Fruit fly (Drosophila melanogaster) whole organism, adult: ENCODE results near the gene Sptr.
A peak's percentile ranks its signal among the peaks of the same experiment; 100 is the strongest.

Source experiments
- CG11617 ChIP-seq: fragments of 200-800 bp; sonication (Bioruptor generic); optimal IDR thresholded peaks from 2 replicates; lab custom pipeline; 2017; ENCODE audit warnings: mild to moderate bottlenecking, missing biosample characterization, missing genetic modification reagents, missing genetic modification characterization
- CG12768 ChIP-seq: fragments of 200-800 bp; sonication (Bioruptor generic); optimal IDR thresholded peaks from 2 replicates; lab custom pipeline; 2017; ENCODE audit warnings: missing biosample characterization, missing genetic modification characterization, mild to moderate bottlenecking, moderate library complexity, missing genetic modification reagents
- CG14711 ChIP-seq: fragments of 200-800 bp; sonication (Bioruptor generic); optimal IDR thresholded peaks from 2 replicates; lab custom pipeline; 2018; ENCODE audit warnings: missing biosample characterization, mild to moderate bottlenecking, missing genetic modification characterization, moderate library complexity
- CG1620 ChIP-seq: fragments of 200-800 bp; sonication (Bioruptor generic); optimal IDR thresholded peaks from 2 replicates; lab custom pipeline; 2016; ENCODE audit warnings: missing biosample characterization, missing genetic modification characterization
- Hr96 ChIP-seq: fragments of 200-800 bp; sonication (Bioruptor generic); optimal IDR thresholded peaks from 2 replicates; lab custom pipeline; 2016; ENCODE audit warnings: missing biosample characterization, missing genetic modification characterization
- Mnt ChIP-seq: fragments of 200-800 bp; sonication (Bioruptor generic); optimal IDR thresholded peaks from 2 replicates; lab custom pipeline; 2016; ENCODE audit warnings: missing biosample characterization, mild to moderate bottlenecking, missing genetic modification characterization
- bab1 ChIP-seq: fragments of 200-800 bp; sonication (Bioruptor generic); optimal IDR thresholded peaks from 3 replicates; lab custom pipeline; 2019; ENCODE audit warnings: missing biosample characterization, mild to moderate bottlenecking, missing genetic modification characterization, moderate library complexity
- cic ChIP-seq: fragments of 200-800 bp; sonication (Bioruptor generic); optimal IDR thresholded peaks from 2 replicates; lab custom pipeline; 2017; ENCODE audit warnings: missing biosample characterization, mild to moderate bottlenecking, missing genetic modification characterization, moderate library complexity
- kay ChIP-seq: fragments of 200-800 bp; sonication (Bioruptor generic); peaks from one replicate; lab custom pipeline; 2016; ENCODE audit warnings: missing biosample characterization, missing genetic modification characterization, borderline replicate concordance
- ovo ChIP-seq: fragments of 200-800 bp; sonication (Bioruptor generic); optimal IDR thresholded peaks from 2 replicates; lab custom pipeline; 2016; ENCODE audit warnings: missing biosample characterization, missing genetic modification characterization
- toe ChIP-seq: fragments of 200-800 bp; sonication (Bioruptor generic); optimal IDR thresholded peaks from 2 replicates; lab custom pipeline; 2016; ENCODE audit warnings: missing biosample characterization, missing genetic modification characterization

dm6 chrX:8481462-8481861, 17.2 kb upstream of the Sptr start, which contains the start of gene Cp38:
- TF ChIP-seq Hr96 (GFP tag; lab: Kevin White, UChicago) (no peak), CG12768 (GFP tag; lab: Kevin White, UChicago) (no peak), bab1 (GFP tag; lab: Kevin White, UChicago) (peak; percentile 95), cic (GFP tag; lab: Kevin White, UChicago) (no peak), CG11617 (GFP tag; lab: Kevin White, UChicago) (no peak), kay (GFP tag; lab: Kevin White, UChicago) (no peak), CG14711 (tag; lab: Kevin White, UChicago) (no peak), toe (GFP tag; lab: Kevin White, UChicago) (no peak), Mnt (GFP tag; lab: Kevin White, UChicago) (no peak), ovo (no peak), CG1620 (no peak)
